Worm (Caenorhabditis elegans) whole organism, early embryonic: Measurements from ENCODE around the gene alx-1.

ENCODE experiments used
- ama-1 ChIP-seq: fragments of 150-350 bp; optimal IDR thresholded peaks from 2 replicates; lab custom pipeline; 2014
- ets-7 ChIP-seq: sonication (generic microtip); optimal IDR thresholded peaks from 2 replicates; lab custom pipeline; 2016; ENCODE audit warnings: missing genotype, missing genetic modification characterization, missing compliant biosample characterization
- flt-1 ChIP-seq: fragments of 200-800 bp; sonication (Bioruptor generic); IDR thresholded peaks from 2 replicates; pipeline ENCODE4 v1.3.6; 2022; ENCODE audit warnings: missing genetic modification characterization, missing compliant biosample characterization
- hnd-1 ChIP-seq: sonication (generic microtip); optimal IDR thresholded peaks from 2 replicates; lab custom pipeline; 2016; ENCODE audit warnings: missing genetic modification characterization, missing compliant biosample characterization
- pes-1 ChIP-seq: fragments of 200-800 bp; sonication (Bioruptor generic); IDR thresholded peaks from 2 replicates; pipeline ENCODE4 v1.3.6; 2022; ENCODE audit warnings: missing genetic modification reagents, missing genetic modification characterization, missing compliant biosample characterization

DNA sequence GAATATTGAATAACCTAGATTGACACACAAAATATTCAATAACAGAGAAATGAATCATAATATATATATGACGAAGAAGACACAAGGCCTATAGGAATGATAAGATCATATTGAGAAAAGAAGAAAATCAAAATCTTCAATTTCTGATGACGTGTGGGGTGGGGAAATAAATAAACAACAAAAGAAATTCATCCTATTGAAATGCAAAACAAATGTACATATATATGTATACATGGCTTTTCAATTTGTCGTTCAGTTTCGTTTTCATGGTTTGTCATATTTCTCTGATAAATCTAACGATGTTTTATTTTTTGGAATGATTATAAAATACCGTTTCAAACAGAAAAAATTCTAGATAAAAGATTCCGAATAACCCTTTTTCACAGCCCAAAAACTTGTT lies 30.5 kb upstream of the alx-1 start, which contains the start of gene ttr-3:
- no peak for TF ChIP-seq hnd-1 (tag; lab: Kevin White, UChicago)
- no peak for TF ChIP-seq pes-1
- TF ChIP-seq ama-1 (lab: Kevin White, UChicago), result no peak
- no peak for TF ChIP-seq flt-1 (GFP tag; lab: Robert Waterston, UW)
- no peak for TF ChIP-seq ets-7 (tag; lab: Kevin White, UChicago)
